Worm (Caenorhabditis elegans) whole organism, early embryonic: ENCODE measurements around the gene T23G7.3.

Experiments used
- B0310.2 ChIP-seq: sonication (generic microtip); optimal IDR thresholded peaks from 2 replicates; lab custom pipeline; 2016; ENCODE audit warnings: mild to moderate bottlenecking, missing genetic modification characterization, missing compliant biosample characterization
- F13C5.2 ChIP-seq: sonication (generic microtip); optimal IDR thresholded peaks from 2 replicates; lab custom pipeline; 2017; ENCODE audit warnings: mild to moderate bottlenecking, missing genetic modification characterization, inconsistent platforms, missing compliant biosample characterization
- aly-1 ChIP-seq: sonication (generic microtip); optimal IDR thresholded peaks from 2 replicates; lab custom pipeline; 2016; ENCODE audit warnings: missing genetic modification characterization, missing compliant biosample characterization
- ama-1 ChIP-seq: fragments of 150-350 bp; optimal IDR thresholded peaks from 2 replicates; lab custom pipeline; 2014
- ceh-13 ChIP-seq: fragments of 200-800 bp; sonication (Bioruptor generic); optimal IDR thresholded peaks from 2 replicates; lab custom pipeline; 2018; ENCODE audit warnings: mild to moderate bottlenecking, missing genetic modification characterization, missing compliant biosample characterization
- ceh-36 ChIP-seq: sonication (generic microtip); optimal IDR thresholded peaks from 2 replicates; lab custom pipeline; 2016; ENCODE audit warnings: missing genetic modification characterization, inconsistent platforms, missing compliant biosample characterization
- ets-7 ChIP-seq: sonication (generic microtip); optimal IDR thresholded peaks from 2 replicates; lab custom pipeline; 2016; ENCODE audit warnings: missing genotype, missing genetic modification characterization, missing compliant biosample characterization
- flt-1 ChIP-seq: fragments of 200-800 bp; sonication (Bioruptor generic); IDR thresholded peaks from 2 replicates; pipeline ENCODE4 v1.3.6; 2022; ENCODE audit warnings: missing genetic modification characterization, missing compliant biosample characterization
- hmbx-1 ChIP-seq: sonication (generic microtip); optimal IDR thresholded peaks from 2 replicates; lab custom pipeline; 2016; ENCODE audit warnings: mild to moderate bottlenecking, missing genetic modification characterization, missing compliant biosample characterization
- hmg-4 ChIP-seq: fragments of 200-800 bp; sonication (Bioruptor generic); optimal IDR thresholded peaks from 2 replicates; lab custom pipeline; 2018; ENCODE audit warnings: mild to moderate bottlenecking, missing genetic modification characterization, missing compliant biosample characterization
- hnd-1 ChIP-seq: sonication (generic microtip); optimal IDR thresholded peaks from 2 replicates; lab custom pipeline; 2016; ENCODE audit warnings: missing genetic modification characterization, missing compliant biosample characterization
- pes-1 ChIP-seq: fragments of 200-800 bp; sonication (Bioruptor generic); IDR thresholded peaks from 2 replicates; pipeline ENCODE4 v1.3.6; 2022; ENCODE audit warnings: missing genetic modification reagents, missing genetic modification characterization, missing compliant biosample characterization
- scrt-1 ChIP-seq: fragments of 200-800 bp; sonication (Bioruptor generic); IDR thresholded peaks from 2 replicates; pipeline ENCODE4 v1.3.6; 2022; ENCODE audit warnings: missing genetic modification characterization, missing compliant biosample characterization
- sea-1 ChIP-seq: fragments of 200-800 bp; sonication (Bioruptor generic); conservative IDR thresholded peaks from 2 replicates; pipeline ENCODE4 v1.3.6; 2022; ENCODE audit warnings: missing genetic modification characterization, missing compliant biosample characterization
- tbx-11 ChIP-seq: fragments of 200-800 bp; sonication (Bioruptor generic); IDR thresholded peaks from 2 replicates; pipeline ENCODE4 v1.3.6; 2022; ENCODE audit warnings: missing genetic modification characterization, missing compliant biosample characterization
- tbx-37 ChIP-seq: fragments of 200-800 bp; sonication (Bioruptor generic); conservative IDR thresholded peaks from 2 replicates; pipeline ENCODE4 v1.3.6; 2022; ENCODE audit warnings: missing genetic modification reagents, missing genetic modification characterization, missing compliant biosample characterization
- tra-4 ChIP-seq: sonication (generic microtip); optimal IDR thresholded peaks from 2 replicates; lab custom pipeline; 2017; ENCODE audit warnings: missing genetic modification characterization, missing compliant biosample characterization

The T23G7.3 gene

ce11 chrII:9145961-9146360 is 21.7 kb downstream of the T23G7.3 start, which contains the start of gene W07A12.4:
W07A12.4 (plus strand) TSS chrII:9146261.
- no peak for TF ChIP-seq tbx-11 (GFP tag; lab: Robert Waterston, UW)

DNA sequence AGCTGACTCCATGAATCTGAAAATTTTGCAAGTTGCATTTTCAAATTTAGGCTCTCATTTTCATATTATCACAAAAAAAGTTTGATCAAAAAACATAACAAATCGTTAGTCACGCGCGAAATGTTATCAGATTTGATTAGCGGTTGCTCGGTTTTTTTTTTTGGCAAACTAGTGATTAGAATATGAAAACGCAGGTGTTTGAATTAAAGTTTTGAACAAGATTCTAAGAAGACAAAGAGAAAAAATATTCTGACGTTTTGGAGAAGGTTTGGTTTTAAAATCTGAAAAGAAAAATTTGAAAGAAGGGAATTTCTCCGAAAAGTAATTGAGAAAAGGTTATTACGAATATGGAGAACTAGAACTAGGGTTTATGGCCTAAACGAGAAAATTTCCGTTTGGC is 23.3 kb downstream of the T23G7.3 start:
- TF ChIP-seq pes-1 (no peak), aly-1 (tag; lab: Kevin White, UChicago) (no peak), flt-1 (no peak)

- no peak for TF ChIP-seq aly-1 (tag; lab: Kevin White, UChicago)
- no peak for TF ChIP-seq tra-4 (tag; lab: Kevin White, UChicago)
- no peak for TF ChIP-seq B0310.2
- no peak for TF ChIP-seq pes-1
- TF ChIP-seq ceh-13 (GFP tag; lab: Kevin White, UChicago): no peak
- no peak for TF ChIP-seq scrt-1 (GFP tag; lab: Robert Waterston, UW)
- TF ChIP-seq ama-1 (lab: Kevin White, UChicago): no peak
- no peak for TF ChIP-seq hmbx-1
Observed at ce11 chrII:9143795-9144194, 23.8 kb downstream of the T23G7.3 start.

DNA sequence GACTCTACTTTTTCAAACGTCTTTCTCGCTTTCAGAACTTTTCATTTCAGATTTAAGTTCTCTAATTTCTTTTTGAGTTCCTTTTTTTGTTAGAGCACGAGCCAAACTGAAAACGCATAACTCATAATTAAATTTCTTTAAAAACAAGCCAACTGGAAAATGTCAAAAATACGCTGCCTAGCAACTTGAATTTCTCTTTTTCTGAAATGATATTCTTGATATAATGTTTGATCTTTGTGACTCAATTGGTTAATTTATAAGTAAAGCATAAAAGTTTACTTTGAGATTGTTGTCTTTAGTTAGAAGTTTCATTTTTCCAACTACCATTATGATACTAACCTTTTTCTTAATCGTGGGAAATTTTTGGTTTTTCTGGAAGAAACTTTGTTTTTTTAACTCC is 26.5 kb downstream of the T23G7.3 start:
- TF ChIP-seq pes-1: no peak
- TF ChIP-seq tra-4 (tag; lab: Kevin White, UChicago): no peak
- TF ChIP-seq tbx-11 (GFP tag; lab: Robert Waterston, UW): no peak
- no peak for TF ChIP-seq scrt-1 (GFP tag; lab: Robert Waterston, UW)
- TF ChIP-seq ets-7 (tag; lab: Kevin White, UChicago): no peak
- no peak for TF ChIP-seq hmbx-1
- no peak for TF ChIP-seq aly-1 (tag; lab: Kevin White, UChicago)
- TF ChIP-seq ceh-13 (GFP tag; lab: Kevin White, UChicago): no peak
- no peak for TF ChIP-seq hnd-1
- TF ChIP-seq hmg-4 (GFP tag; lab: Kevin White, UChicago): no peak
- no peak for TF ChIP-seq F13C5.2
- TF ChIP-seq sea-1 (GFP tag; lab: Robert Waterston, UW): no peak
- TF ChIP-seq ceh-36 (tag; lab: Kevin White, UChicago): no peak
- TF ChIP-seq tbx-37 (GFP tag; lab: Robert Waterston, UW): no peak
- no peak for TF ChIP-seq flt-1

- TF ChIP-seq ama-1 (lab: Kevin White, UChicago) (no peak), hmbx-1 (no peak), tbx-11 (GFP tag; lab: Robert Waterston, UW) (no peak), sea-1 (GFP tag; lab: Robert Waterston, UW) (no peak), flt-1 (no peak), ets-7 (tag; lab: Kevin White, UChicago) (no peak), B0310.2 (no peak), hnd-1 (no peak), ceh-13 (GFP tag; lab: Kevin White, UChicago) (no peak), aly-1 (tag; lab: Kevin White, UChicago) (no peak), tbx-37 (GFP tag; lab: Robert Waterston, UW) (no peak), hmg-4 (GFP tag; lab: Kevin White, UChicago) (no peak), tra-4 (tag; lab: Kevin White, UChicago) (no peak), pes-1 (no peak), scrt-1 (GFP tag; lab: Robert Waterston, UW) (no peak), ceh-36 (tag; lab: Kevin White, UChicago) (no peak), F13C5.2 (no peak)
Observed at ce11 chrII:9139172-9139700, 28.4 kb downstream of the T23G7.3 start, which contains the start of gene Y9C2UA.1. Y9C2UA.1 (plus strand) TSS chrII:9139650.

DNA sequence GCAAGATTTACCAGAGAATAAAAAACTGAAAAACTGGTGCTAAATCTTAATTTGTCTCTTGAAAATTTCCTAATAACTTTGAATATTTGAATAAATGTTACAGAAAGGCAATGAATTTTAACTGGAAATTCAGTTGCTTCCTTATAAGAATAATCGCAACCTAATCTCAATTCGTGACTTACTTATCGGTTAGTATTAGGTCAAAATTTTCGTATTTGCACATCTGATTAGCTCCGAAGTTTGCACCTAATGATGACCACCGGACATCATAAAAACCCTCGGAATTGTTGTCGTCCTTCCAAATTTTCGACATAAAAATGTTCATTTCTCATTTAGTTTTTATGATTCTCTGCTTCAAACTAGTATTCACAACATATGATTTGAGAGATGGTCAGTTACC is 29.8 kb downstream of the T23G7.3 start, which contains the start of gene C16D2.3:
TSS of gene C16D2.3 (plus strand) at position 301 of the 400 bp plus-strand sequence.
- TF ChIP-seq hmg-4 (GFP tag; lab: Kevin White, UChicago) (no peak), hnd-1 (no peak), ceh-36 (tag; lab: Kevin White, UChicago) (no peak), sea-1 (GFP tag; lab: Robert Waterston, UW) (no peak), tra-4 (tag; lab: Kevin White, UChicago) (no peak), ama-1 (lab: Kevin White, UChicago) (no peak), B0310.2 (no peak), hmbx-1 (no peak), scrt-1 (GFP tag; lab: Robert Waterston, UW) (no peak), ceh-13 (GFP tag; lab: Kevin White, UChicago) (no peak), pes-1 (no peak), tbx-37 (GFP tag; lab: Robert Waterston, UW) (no peak), ets-7 (tag; lab: Kevin White, UChicago) (no peak)

DNA sequence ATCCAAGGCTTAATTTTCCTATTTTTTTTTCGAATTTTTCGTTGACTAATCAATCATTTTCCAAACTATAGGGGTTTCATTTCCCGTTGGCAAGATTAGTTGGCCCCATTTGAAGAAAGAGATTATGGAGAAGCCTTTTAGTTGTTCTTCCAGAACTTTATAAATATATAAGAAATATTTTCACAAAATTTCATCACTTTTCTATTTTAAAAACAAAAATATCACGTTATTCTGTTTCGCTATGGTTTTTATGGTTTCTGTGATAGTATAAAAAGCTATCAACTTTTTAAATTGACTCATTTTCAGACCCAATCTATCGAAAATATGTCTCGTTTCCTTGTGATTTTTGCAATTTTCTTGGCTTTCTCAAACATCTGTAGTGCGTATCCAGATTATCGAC is 31.8 kb downstream of the T23G7.3 start, which contains the start of gene nlp-78:
TSS of gene nlp-78 (plus strand) at position 301 of the 400 bp plus-strand sequence.
- no peak for TF ChIP-seq ets-7 (tag; lab: Kevin White, UChicago)
- no peak for TF ChIP-seq sea-1 (GFP tag; lab: Robert Waterston, UW)
- no peak for TF ChIP-seq scrt-1 (GFP tag; lab: Robert Waterston, UW)
- no peak for TF ChIP-seq F13C5.2
- no peak for TF ChIP-seq ama-1 (lab: Kevin White, UChicago)
- TF ChIP-seq pes-1: no peak
- no peak for TF ChIP-seq ceh-36 (tag; lab: Kevin White, UChicago)
- no peak for TF ChIP-seq tra-4 (tag; lab: Kevin White, UChicago)
- no peak for TF ChIP-seq hmg-4 (GFP tag; lab: Kevin White, UChicago)
- TF ChIP-seq hnd-1: no peak
- no peak for TF ChIP-seq hmbx-1
- no peak for TF ChIP-seq ceh-13 (GFP tag; lab: Kevin White, UChicago)
- TF ChIP-seq aly-1 (tag; lab: Kevin White, UChicago): no peak
- TF ChIP-seq flt-1: no peak

- TF ChIP-seq hmbx-1 (no peak), tra-4 (tag; lab: Kevin White, UChicago) (no peak), tbx-11 (GFP tag; lab: Robert Waterston, UW) (no peak), F13C5.2 (no peak), B0310.2 (no peak), flt-1 (no peak), hmg-4 (GFP tag; lab: Kevin White, UChicago) (no peak), pes-1 (no peak), ceh-36 (tag; lab: Kevin White, UChicago) (no peak), aly-1 (tag; lab: Kevin White, UChicago) (no peak)
Observed at ce11 chrII:9132338-9132737, 35.3 kb downstream of the T23G7.3 start.
